Worm (Caenorhabditis elegans) whole organism, L3 larva: ENCODE measurements around the gene F31E8.4.

Experiments used
- R02D3.7 ChIP-seq: fragments of 150-350 bp; optimal IDR thresholded peaks from 2 replicates; lab custom pipeline; 2014; ENCODE audit warnings: missing biosample characterization, missing genetic modification characterization
- ZK546.5 ChIP-seq: sonication (generic microtip); optimal IDR thresholded peaks from 2 replicates; lab custom pipeline; 2017; ENCODE audit warnings: missing biosample characterization, missing genetic modification characterization
- aly-2 ChIP-seq: fragments of 150-350 bp; optimal IDR thresholded peaks from 2 replicates; lab custom pipeline; 2014; ENCODE audit warnings: missing biosample characterization, missing genetic modification characterization
- ceh-16 ChIP-seq: sonication (generic microtip); optimal IDR thresholded peaks from 2 replicates; lab custom pipeline; 2017; ENCODE audit warnings: missing biosample characterization, missing genetic modification characterization
- ceh-28 ChIP-seq: fragments of 150-350 bp; optimal IDR thresholded peaks from 2 replicates; lab custom pipeline; 2014; ENCODE audit warnings: missing biosample characterization, missing genetic modification reagents, missing genetic modification characterization
- ceh-82 ChIP-seq: fragments of 150-350 bp; optimal IDR thresholded peaks from 2 replicates; lab custom pipeline; 2014; ENCODE audit warnings: missing biosample characterization, missing genetic modification characterization
- ceh-9 ChIP-seq: sonication (generic microtip); optimal IDR thresholded peaks from 2 replicates; lab custom pipeline; 2018; ENCODE audit warnings: missing biosample characterization, missing genetic modification characterization
- egl-27 ChIP-seq: sonication (generic microtip); optimal IDR thresholded peaks from 4 replicates; lab custom pipeline; 2017; ENCODE audit warnings: missing biosample characterization, missing genetic modification reagents, missing genetic modification characterization
- egl-5 ChIP-seq: fragments of 150-350 bp; optimal IDR thresholded peaks from 2 replicates; lab custom pipeline; 2017; ENCODE audit warnings: missing biosample characterization, missing genetic modification reagents, missing genetic modification characterization, inconsistent platforms
- elt-1 ChIP-seq: fragments of 150-350 bp; optimal IDR thresholded peaks from 2 replicates; lab custom pipeline; 2014; ENCODE audit warnings: missing biosample characterization, missing genetic modification characterization
- elt-2 ChIP-seq: sonication (generic microtip); optimal IDR thresholded peaks from 2 replicates; lab custom pipeline; 2016; ENCODE audit warnings: missing genetic modification reagents, mild to moderate bottlenecking, missing genetic modification characterization, missing compliant biosample characterization
- eor-1 ChIP-seq, 2 experiments: fragments of 150-350 bp; optimal IDR thresholded peaks; 2 replicates each; lab custom pipeline; 2014 to 2018; ENCODE audit warnings: missing biosample characterization in 2 of 2, missing genetic modification characterization in 2 of 2
- fkh-10 ChIP-seq: sonication (generic microtip); optimal IDR thresholded peaks from 2 replicates; lab custom pipeline; 2017; ENCODE audit warnings: missing biosample characterization, missing genetic modification reagents, missing genetic modification characterization
- fkh-2 ChIP-seq: fragments of 150-350 bp; optimal IDR thresholded peaks from 2 replicates; lab custom pipeline; 2014; ENCODE audit warnings: missing biosample characterization, missing genetic modification reagents, missing genetic modification characterization
- fos-1 ChIP-seq: fragments of 150-350 bp; optimal IDR thresholded peaks from 2 replicates; lab custom pipeline; 2014; ENCODE audit warnings: missing biosample characterization, missing genetic modification characterization
- hmg-11 ChIP-seq: sonication (generic microtip); optimal IDR thresholded peaks from 2 replicates; lab custom pipeline; 2016; ENCODE audit warnings: missing genetic modification characterization, missing compliant biosample characterization
- jun-1 ChIP-seq: fragments of 150-350 bp; optimal IDR thresholded peaks from 2 replicates; lab custom pipeline; 2014; ENCODE audit warnings: missing biosample characterization, missing genetic modification reagents, missing genetic modification characterization
- lin-15B ChIP-seq: fragments of 150-350 bp; optimal IDR thresholded peaks from 2 replicates; lab custom pipeline; 2014; ENCODE audit warnings: missing biosample characterization, missing genetic modification characterization
- lin-39 ChIP-seq: fragments of 150-350 bp; optimal IDR thresholded peaks from 2 replicates; lab custom pipeline; 2018; ENCODE audit warnings: missing biosample characterization, missing genetic modification reagents, missing genetic modification characterization
- lsy-12 ChIP-seq: sonication (generic microtip); optimal IDR thresholded peaks from 2 replicates; lab custom pipeline; 2016; ENCODE audit warnings: mild to moderate bottlenecking, missing genetic modification characterization, missing compliant biosample characterization
- nfya-1 ChIP-seq: sonication (generic microtip); optimal IDR thresholded peaks from 2 replicates; lab custom pipeline; 2017; ENCODE audit warnings: missing genetic modification characterization, mild to moderate bottlenecking, missing compliant biosample characterization, antibody characterized with exemption, moderate library complexity; ENCODE audit not compliant: insufficient read depth
- nhr-11 ChIP-seq: fragments of 150-350 bp; optimal IDR thresholded peaks from 2 replicates; lab custom pipeline; 2014; ENCODE audit warnings: missing biosample characterization, missing genetic modification characterization
- nhr-12 ChIP-seq: fragments of 150-350 bp; optimal IDR thresholded peaks from 2 replicates; lab custom pipeline; 2014; ENCODE audit warnings: missing biosample characterization, missing genetic modification characterization
- nhr-23 ChIP-seq: fragments of 150-350 bp; optimal IDR thresholded peaks from 2 replicates; lab custom pipeline; 2014; ENCODE audit warnings: missing biosample characterization, missing genetic modification reagents, missing genetic modification characterization
- nhr-237 ChIP-seq: fragments of 150-350 bp; optimal IDR thresholded peaks from 2 replicates; lab custom pipeline; 2014; ENCODE audit warnings: missing biosample characterization, missing genetic modification characterization
- nhr-25 ChIP-seq: sonication (generic microtip); optimal IDR thresholded peaks from 2 replicates; lab custom pipeline; 2017; ENCODE audit warnings: missing biosample characterization, missing genetic modification characterization
- nhr-43 ChIP-seq: sonication (generic microtip); optimal IDR thresholded peaks from 2 replicates; lab custom pipeline; 2016; ENCODE audit warnings: mild to moderate bottlenecking, missing genetic modification characterization, missing compliant biosample characterization; ENCODE audit not compliant: poor library complexity, severe bottlenecking
- nhr-76 ChIP-seq: fragments of 150-350 bp; sonication (generic microtip); optimal IDR thresholded peaks from 5 replicates; lab custom pipeline; 2014; ENCODE audit warnings: missing biosample characterization, missing genetic modification characterization
- nhr-77 ChIP-seq: fragments of 150-350 bp; optimal IDR thresholded peaks from 2 replicates; lab custom pipeline; 2014; ENCODE audit warnings: missing biosample characterization, missing genetic modification characterization
- pqm-1 ChIP-seq: fragments of 150-350 bp; optimal IDR thresholded peaks from 2 replicates; lab custom pipeline; 2017; ENCODE audit warnings: missing biosample characterization, missing genetic modification characterization, inconsistent platforms
- skn-1 ChIP-seq: fragments of 150-350 bp; optimal IDR thresholded peaks from 2 replicates; lab custom pipeline; 2014; ENCODE audit warnings: missing biosample characterization, missing genetic modification characterization
- unc-39 ChIP-seq: sonication (generic microtip); optimal IDR thresholded peaks from 4 replicates; lab custom pipeline; 2017; ENCODE audit warnings: missing biosample characterization, missing genetic modification characterization
- zag-1 ChIP-seq: fragments of 150-350 bp; optimal IDR thresholded peaks from 2 replicates; lab custom pipeline; 2014; ENCODE audit warnings: missing biosample characterization, missing genetic modification characterization
- ztf-4 ChIP-seq: fragments of 150-350 bp; optimal IDR thresholded peaks from 2 replicates; lab custom pipeline; 2014; ENCODE audit warnings: missing biosample characterization, missing genetic modification characterization

F31E8.4 gene

ce11 chrII:6808539-6808938 is 8.6 kb upstream of the F31E8.4 start:
- peak; percentile 64 for TF ChIP-seq nfya-1 (tag; lab: Kevin White, UChicago)
- no peak for TF ChIP-seq nhr-76 (tag; lab: Kevin White, UChicago)
- no peak for TF ChIP-seq nhr-12 (tag; lab: Kevin White, UChicago)
- no peak for TF ChIP-seq fkh-2 (tag; lab: Kevin White, UChicago)
- no peak for TF ChIP-seq nhr-25
- peak; percentile 29 for TF ChIP-seq hmg-11 (tag; lab: Kevin White, UChicago)
- TF ChIP-seq ceh-82 (tag; lab: Kevin White, UChicago): no peak
- no peak for TF ChIP-seq aly-2 (tag; lab: Kevin White, UChicago)
- TF ChIP-seq nhr-23 (tag; lab: Kevin White, UChicago): no peak
- no peak for TF ChIP-seq ceh-28 (tag; lab: Kevin White, UChicago)
- no peak for TF ChIP-seq jun-1 (tag; lab: Kevin White, UChicago)
- peak; percentile 18 for TF ChIP-seq lin-15B (tag; lab: Kevin White, UChicago)
- no peak for TF ChIP-seq ztf-4 (tag; lab: Kevin White, UChicago)
- TF ChIP-seq nhr-43 (tag; lab: Kevin White, UChicago): no peak
- TF ChIP-seq lin-39: peak; percentile 63
- TF ChIP-seq fkh-10 (GFP tag; lab: Kevin White, UChicago): peak; percentile 34
- TF ChIP-seq nhr-11: no peak
- no peak for TF ChIP-seq egl-5 (tag; lab: Kevin White, UChicago)

DNA sequence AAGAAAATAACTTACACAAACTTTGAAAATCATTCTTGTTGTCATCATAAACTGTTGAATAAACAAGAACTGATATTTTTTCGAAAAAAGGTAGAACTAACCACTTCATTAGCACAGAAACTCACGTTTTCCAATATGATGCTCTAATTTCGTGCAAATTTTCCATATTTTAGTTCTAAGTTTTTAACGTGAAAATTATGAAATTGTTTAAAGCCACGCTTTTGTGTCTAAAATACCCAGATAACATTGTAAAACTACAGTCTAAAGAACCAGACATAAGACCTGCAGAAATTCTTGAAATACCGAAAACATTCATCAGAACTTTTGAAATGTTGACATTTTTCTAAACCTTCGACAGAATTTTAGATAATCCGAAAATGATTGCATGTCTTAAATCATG is 7.2 kb upstream of the F31E8.4 start, which contains the start of gene F31E8.5:
F31E8.5 (minus strand) TSS at position 101 of the 400 bp plus-strand sequence.
- TF ChIP-seq fos-1 (tag; lab: Kevin White, UChicago) (no peak), ztf-4 (tag; lab: Kevin White, UChicago) (no peak), unc-39 (tag; lab: Kevin White, UChicago) (no peak), lin-39 (no peak), hmg-11 (tag; lab: Kevin White, UChicago) (no peak), pqm-1 (tag; lab: Kevin White, UChicago) (no peak), skn-1 (no peak), ZK546.5 (tag; lab: Kevin White, UChicago) (no peak), elt-2 (tag; lab: Kevin White, UChicago) (no peak), ceh-9 (tag; lab: Kevin White, UChicago) (no peak), nhr-12 (tag; lab: Kevin White, UChicago) (no peak), fkh-2 (tag; lab: Kevin White, UChicago) (no peak), fkh-10 (GFP tag; lab: Kevin White, UChicago) (no peak)

DNA sequence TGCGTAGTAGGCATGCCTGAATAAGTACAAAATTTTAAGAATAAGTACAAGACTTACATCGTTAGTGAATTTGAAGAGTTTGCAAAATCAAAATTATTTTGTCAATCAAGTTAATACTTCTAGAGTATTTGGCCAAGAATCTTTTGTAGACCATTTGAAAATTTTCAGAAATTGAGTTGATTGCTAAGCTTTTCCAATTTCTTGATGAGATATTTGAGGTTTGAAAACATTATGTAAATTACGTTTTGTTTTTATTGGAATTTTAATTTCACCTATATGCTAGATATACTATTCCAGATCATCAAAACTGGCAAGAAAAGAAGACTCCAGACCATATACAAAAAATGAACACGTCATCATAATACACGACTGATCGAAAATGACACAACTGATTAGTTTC is 3.1 kb upstream of the F31E8.4 start, which contains the start of gene tab-1:
tab-1 (plus strand) TSS at position 301 of the 400 bp plus-strand sequence.
- no peak for TF ChIP-seq egl-5 (tag; lab: Kevin White, UChicago)
- no peak for TF ChIP-seq skn-1
- no peak for TF ChIP-seq ceh-82 (tag; lab: Kevin White, UChicago)
- no peak for TF ChIP-seq ztf-4 (tag; lab: Kevin White, UChicago)
- no peak for TF ChIP-seq ZK546.5 (tag; lab: Kevin White, UChicago)
- TF ChIP-seq nhr-237 (tag; lab: Kevin White, UChicago): no peak
- TF ChIP-seq fkh-10 (GFP tag; lab: Kevin White, UChicago): no peak
- no peak for TF ChIP-seq ceh-9 (tag; lab: Kevin White, UChicago)
- no peak for TF ChIP-seq jun-1 (tag; lab: Kevin White, UChicago)
- TF ChIP-seq nhr-77 (tag; lab: Kevin White, UChicago): no peak

- no peak for TF ChIP-seq pqm-1 (tag; lab: Kevin White, UChicago)
- TF ChIP-seq egl-27 (tag; lab: Kevin White, UChicago): no peak
- TF ChIP-seq lsy-12 (tag; lab: Kevin White, UChicago): no peak
- no peak for TF ChIP-seq eor-1 (tag; optimal IDR thresholded peaks at IDR 0.05; lab: Kevin White, UChicago)
- no peak for TF ChIP-seq lin-15B (tag; lab: Kevin White, UChicago)
Measured at ce11 chrII:6801262-6801661, 1.3 kb upstream of the F31E8.4 start.

DNA sequence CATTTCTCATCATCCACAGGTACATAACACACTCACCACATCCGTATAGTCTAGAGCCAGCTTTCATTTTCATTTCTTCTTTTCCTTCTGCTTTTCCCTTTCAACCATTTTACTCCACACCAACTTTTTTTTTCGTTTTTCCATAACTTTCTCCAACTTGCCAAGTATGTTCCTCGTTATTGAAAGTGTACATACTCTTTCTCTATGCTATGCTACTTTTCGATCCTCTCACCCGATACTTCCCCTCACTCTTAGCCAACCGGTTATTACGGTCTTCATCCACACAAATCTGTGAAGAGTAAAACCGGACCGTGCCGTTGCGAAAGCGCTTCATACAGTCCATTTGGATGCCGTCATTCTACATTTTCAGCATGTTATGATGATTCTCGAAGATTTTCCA is 8.1 kb downstream of the F31E8.4 start, which contains the start of gene T13C2.2:
T13C2.2 (plus strand) TSS at position 301 of the 400 bp plus-strand sequence.
- TF ChIP-seq R02D3.7 (tag; lab: Kevin White, UChicago) (no peak), nfya-1 (tag; lab: Kevin White, UChicago) (no peak), ceh-28 (tag; lab: Kevin White, UChicago) (no peak), nhr-12 (tag; lab: Kevin White, UChicago) (no peak), zag-1 (tag; lab: Kevin White, UChicago) (no peak), hmg-11 (tag; lab: Kevin White, UChicago) (no peak), elt-1 (tag; lab: Kevin White, UChicago) (no peak), nhr-43 (tag; lab: Kevin White, UChicago) (no peak), ceh-9 (tag; lab: Kevin White, UChicago) (no peak), ceh-16 (tag; lab: Kevin White, UChicago) (no peak), egl-5 (tag; lab: Kevin White, UChicago) (no peak), nhr-76 (tag; lab: Kevin White, UChicago) (no peak)
